Fruit fly (Drosophila melanogaster) whole organism, wandering third instar larva: ENCODE data around the gene Or67c.

ENCODE experiments used
- CG32264 ChIP-seq: fragments of 200-800 bp; sonication (Bioruptor generic); optimal IDR thresholded peaks from 2 replicates; lab custom pipeline; 2016; ENCODE audit warnings: missing biosample characterization, missing genetic modification characterization
- CG9705 ChIP-seq: fragments of 200-800 bp; sonication (Bioruptor generic); optimal IDR thresholded peaks from 2 replicates; lab custom pipeline; 2018; ENCODE audit warnings: missing biosample characterization, mild to moderate bottlenecking, missing genetic modification characterization
- CrebA ChIP-seq: fragments of 200-800 bp; sonication (Bioruptor generic); optimal IDR thresholded peaks from 2 replicates; lab custom pipeline; 2016; ENCODE audit warnings: missing biosample characterization, mild to moderate bottlenecking, missing genetic modification characterization, borderline replicate concordance
- Dfd ChIP-seq: fragments of >200 bp; optimal IDR thresholded peaks from 2 replicates; lab custom pipeline; 2017; ENCODE audit warnings: missing biosample characterization, missing genetic modification characterization
- Dif ChIP-seq: fragments of 200-275, 200-300 bp; sonication (Bioruptor generic); optimal IDR thresholded peaks from 2 replicates; lab custom pipeline; 2018; ENCODE audit warnings: missing biosample characterization, missing genetic modification characterization; ENCODE audit not compliant: partially characterized antibody
- GATAd ChIP-seq: sonication (Bioruptor generic); optimal IDR thresholded peaks from 2 replicates; lab custom pipeline; 2016; ENCODE audit warnings: missing biosample characterization, missing genetic modification characterization
- HLH106 ChIP-seq: fragments of 200-800 bp; optimal IDR thresholded peaks from 3 replicates; lab custom pipeline; 2019; ENCODE audit warnings: missing biosample characterization, mild to moderate bottlenecking, missing genetic modification characterization, moderate library complexity
- Hnf4 ChIP-seq: fragments of 200-800 bp; sonication (Bioruptor generic); optimal IDR thresholded peaks from 2 replicates; lab custom pipeline; 2016; ENCODE audit warnings: missing biosample characterization, mild to moderate bottlenecking, missing genetic modification characterization
- Hr78 ChIP-seq: fragments of >200 bp; optimal IDR thresholded peaks from 2 replicates; lab custom pipeline; 2017; ENCODE audit warnings: missing biosample characterization, missing genetic modification characterization
- Hr83 ChIP-seq: fragments of 200-300 bp; sonication (Bioruptor generic); optimal IDR thresholded peaks from 2 replicates; lab custom pipeline; 2016; ENCODE audit warnings: missing biosample characterization, mild to moderate bottlenecking, missing genetic modification characterization, moderate library complexity; ENCODE audit not compliant: poor library complexity, severe bottlenecking
- Jra ChIP-seq: sonication (Bioruptor generic); optimal IDR thresholded peaks from 2 replicates; lab custom pipeline; 2016; ENCODE audit warnings: missing biosample characterization, missing genetic modification characterization
- Mio ChIP-seq: sonication (Bioruptor generic); optimal IDR thresholded peaks from 2 replicates; lab custom pipeline; 2016; ENCODE audit warnings: missing biosample characterization, missing genetic modification characterization
- OdsH ChIP-seq: fragments of 200-800 bp; sonication (Bioruptor generic); optimal IDR thresholded peaks from 2 replicates; lab custom pipeline; 2016; ENCODE audit warnings: missing biosample characterization, mild to moderate bottlenecking, missing genetic modification characterization
- Rel ChIP-seq, 2 experiments: fragments of 200-800 bp; sonication (Bioruptor generic) in 1 of 2; optimal IDR thresholded peaks; 2 replicates in 1 of 2; 3 replicates in 1 of 2; lab custom pipeline; 2016 to 2019; ENCODE audit warnings: mild to moderate bottlenecking in 2 of 2, missing biosample characterization in 2 of 2, missing genetic modification characterization in 2 of 2, moderate library complexity in 1 of 2
- Vsx2 ChIP-seq: fragments of 200-300, 225-300 bp; sonication (Bioruptor generic); optimal IDR thresholded peaks from 2 replicates; lab custom pipeline; 2018; ENCODE audit warnings: missing biosample characterization, missing genetic modification characterization; ENCODE audit not compliant: partially characterized antibody
- br ChIP-seq: fragments of 200-800 bp; sonication (Bioruptor generic); optimal IDR thresholded peaks from 2 replicates; lab custom pipeline; 2016; ENCODE audit warnings: missing biosample characterization, missing genetic modification characterization
- brk ChIP-seq: fragments of 200-800 bp; sonication (Bioruptor generic); optimal IDR thresholded peaks from 2 replicates; lab custom pipeline; 2016; ENCODE audit warnings: missing biosample characterization, mild to moderate bottlenecking, missing genetic modification characterization
- dl ChIP-seq, 2 experiments: fragments of 175-275, 200-275 bp in 1 of 2; fragments of 200-275 bp in 1 of 2; sonication (Bioruptor generic); optimal IDR thresholded peaks; lab custom pipeline; 2018; ENCODE audit warnings: mild to moderate bottlenecking in 2 of 2, missing biosample characterization in 2 of 2, missing genetic modification characterization in 2 of 2, moderate library complexity in 2 of 2; ENCODE audit not compliant: partially characterized antibody in 2 of 2, insufficient read depth in 1 of 2
- dmrt93B ChIP-seq: fragments of 200-800 bp; sonication (Bioruptor generic); optimal IDR thresholded peaks from 2 replicates; lab custom pipeline; 2018; ENCODE audit warnings: missing biosample characterization, mild to moderate bottlenecking, missing genetic modification characterization
- dsf ChIP-seq: sonication (Bioruptor generic); optimal IDR thresholded peaks from 2 replicates; lab custom pipeline; 2016; ENCODE audit warnings: missing biosample characterization, missing genetic modification characterization, borderline replicate concordance
- ey ChIP-seq: fragments of 200-800 bp; sonication (Bioruptor generic); optimal IDR thresholded peaks from 2 replicates; lab custom pipeline; 2016; ENCODE audit warnings: missing biosample characterization, missing genetic modification characterization
- foxo ChIP-seq, 2 experiments: fragments of 200-800 bp; sonication (Bioruptor generic); optimal IDR thresholded peaks; 2 replicates in 1 of 2; 3 replicates in 1 of 2; lab custom pipeline; 2016 to 2017; ENCODE audit warnings: missing biosample characterization in 2 of 2, missing genetic modification characterization in 2 of 2
- h ChIP-seq: fragments of 200-800 bp; sonication (Bioruptor generic); optimal IDR thresholded peaks from 3 replicates; lab custom pipeline; 2016; ENCODE audit warnings: missing biosample characterization, mild to moderate bottlenecking, missing genetic modification characterization
- lola ChIP-seq: fragments of >200 bp; optimal IDR thresholded peaks from 2 replicates; lab custom pipeline; 2017; ENCODE audit warnings: missing biosample characterization, missing genetic modification characterization
- pan ChIP-seq: fragments of >200 bp; optimal IDR thresholded peaks from 2 replicates; lab custom pipeline; 2017
- psq ChIP-seq: fragments of 200-800 bp; sonication (Bioruptor generic); optimal IDR thresholded peaks from 3 replicates; lab custom pipeline; 2017; ENCODE audit warnings: missing biosample characterization, mild to moderate bottlenecking, missing genetic modification characterization, moderate library complexity
- rgr ChIP-seq: fragments of 200-800 bp; sonication (Bioruptor generic); optimal IDR thresholded peaks from 3 replicates; lab custom pipeline; 2016; ENCODE audit warnings: missing biosample characterization, mild to moderate bottlenecking, missing genetic modification characterization
- sage ChIP-seq: fragments of 200-800 bp; sonication (Bioruptor generic); optimal IDR thresholded peaks from 2 replicates; lab custom pipeline; 2016; ENCODE audit warnings: missing biosample characterization, mild to moderate bottlenecking, missing genetic modification characterization
- tai ChIP-seq: sonication (Bioruptor generic); optimal IDR thresholded peaks from 2 replicates; lab custom pipeline; 2016; ENCODE audit warnings: missing biosample characterization, missing genetic modification characterization
- usp ChIP-seq: fragments of >200 bp; optimal IDR thresholded peaks from 2 replicates; lab custom pipeline; 2017; ENCODE audit warnings: missing biosample characterization, missing genetic modification characterization
- woc ChIP-seq: sonication (Bioruptor generic); optimal IDR thresholded peaks from 2 replicates; lab custom pipeline; 2016; ENCODE audit warnings: missing biosample characterization, mild to moderate bottlenecking, missing genetic modification characterization

The Or67c gene

dm6 chr3L:10281802-10282201 is 37.3 kb upstream of the Or67c start:
- TF ChIP-seq psq (GFP tag; lab: Kevin White, UChicago): no peak
- no peak for TF ChIP-seq Hr83
- no peak for TF ChIP-seq Vsx2 (GFP tag; lab: Kevin White, UChicago)
- TF ChIP-seq Mio (GFP tag; lab: Kevin White, UChicago): no peak
- no peak for TF ChIP-seq woc (GFP tag; lab: Kevin White, UChicago)
- TF ChIP-seq Hr78 (GFP tag; lab: Kevin White, UChicago): no peak
- TF ChIP-seq foxo (GFP tag; optimal IDR thresholded peaks at IDR 0.05; lab: Kevin White, UChicago): no peak
- no peak for TF ChIP-seq Rel (GFP tag; optimal IDR thresholded peaks at IDR 0.05; lab: Kevin White, UChicago)
- no peak for TF ChIP-seq Rel (tag; optimal IDR thresholded peaks at IDR 0.05; lab: Kevin White, UChicago)
- TF ChIP-seq sage: no peak
- TF ChIP-seq Dfd (GFP tag; lab: Kevin White, UChicago): no peak
- no peak for TF ChIP-seq CG32264 (GFP tag; lab: Kevin White, UChicago)
- TF ChIP-seq dsf (GFP tag; lab: Kevin White, UChicago): no peak
- TF ChIP-seq ey: no peak
- no peak for TF ChIP-seq Jra (GFP tag; lab: Kevin White, UChicago)
- no peak for TF ChIP-seq pan (lab: Kevin White, UChicago)

- no peak for TF ChIP-seq psq (GFP tag; lab: Kevin White, UChicago)
- no peak for TF ChIP-seq lola (GFP tag; lab: Kevin White, UChicago)
- no peak for TF ChIP-seq GATAd (GFP tag; lab: Kevin White, UChicago)
- TF ChIP-seq Hnf4 (GFP tag; lab: Kevin White, UChicago): no peak
- TF ChIP-seq tai (GFP tag; lab: Kevin White, UChicago): no peak
- no peak for TF ChIP-seq rgr (GFP tag; lab: Kevin White, UChicago)
- no peak for TF ChIP-seq woc (GFP tag; lab: Kevin White, UChicago)
- TF ChIP-seq dl (GFP tag; optimal IDR thresholded peaks at IDR 0.05; lab: Kevin White, UChicago; ENCODE audit: insufficient read depth in 1 of 2, partially characterized antibody in 2 of 2): no peak
- no peak for TF ChIP-seq HLH106
- no peak for TF ChIP-seq CG32264 (GFP tag; lab: Kevin White, UChicago)
These were observed 35.0 kb upstream of the Or67c start for dm6 chr3L:10279498-10279897.

dm6 chr3L:10272904-10273303 is 28.4 kb upstream of the Or67c start, which contains the start of gene Or67d:
Gene Or67d (plus strand): TSS chr3L:10273204.
- TF ChIP-seq foxo (GFP tag; optimal IDR thresholded peaks at IDR 0.05; lab: Kevin White, UChicago): no peak
- TF ChIP-seq CG32264 (GFP tag; lab: Kevin White, UChicago): no peak
- TF ChIP-seq CG9705 (GFP tag; lab: Kevin White, UChicago): no peak
- TF ChIP-seq Jra (GFP tag; lab: Kevin White, UChicago): no peak
- TF ChIP-seq dl (GFP tag; optimal IDR thresholded peaks at IDR 0.05; lab: Kevin White, UChicago; ENCODE audit: insufficient read depth in 1 of 2, partially characterized antibody in 2 of 2): no peak
- no peak for TF ChIP-seq Hr78 (GFP tag; lab: Kevin White, UChicago)
- TF ChIP-seq Dif (GFP tag; lab: Kevin White, UChicago): no peak
- TF ChIP-seq CrebA: no peak
- no peak for TF ChIP-seq Hnf4 (GFP tag; lab: Kevin White, UChicago)
- no peak for TF ChIP-seq GATAd (GFP tag; lab: Kevin White, UChicago)
- TF ChIP-seq br (GFP tag; lab: Kevin White, UChicago): no peak
- no peak for TF ChIP-seq usp (GFP tag; lab: Kevin White, UChicago)
- TF ChIP-seq OdsH (GFP tag; lab: Kevin White, UChicago): no peak
- TF ChIP-seq dmrt93B: no peak
- no peak for TF ChIP-seq pan (lab: Kevin White, UChicago)
- no peak for TF ChIP-seq woc (GFP tag; lab: Kevin White, UChicago)
- TF ChIP-seq h (GFP tag; lab: Kevin White, UChicago): no peak

DNA sequence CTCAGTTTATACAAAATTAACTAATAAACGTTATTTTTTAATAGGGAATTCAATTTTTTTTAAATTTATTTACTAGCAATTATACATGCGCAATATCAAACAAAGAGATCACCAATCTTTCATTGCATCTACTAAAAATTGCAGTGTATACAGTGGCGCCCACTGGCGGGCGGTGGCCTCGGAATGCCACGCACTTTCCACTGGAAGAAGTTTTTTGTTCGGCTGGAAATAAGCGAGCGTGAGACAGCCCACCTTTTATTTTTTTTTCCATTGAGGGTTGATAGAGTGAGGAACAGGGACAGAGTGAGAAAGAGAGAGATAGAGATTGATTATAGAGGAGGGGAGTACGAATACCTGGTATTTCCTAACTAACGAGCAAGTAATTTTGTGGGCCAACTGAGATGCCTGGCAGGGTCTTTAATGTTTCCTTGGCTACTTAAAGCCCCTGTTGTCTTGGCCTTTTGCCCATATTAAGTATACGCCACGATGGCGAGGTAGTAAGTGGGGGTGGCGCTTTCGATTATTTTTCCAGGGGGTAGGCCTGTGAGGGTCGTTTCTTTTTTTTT is 27.2 kb upstream of the Or67c start:
- TF ChIP-seq brk (GFP tag; lab: Kevin White, UChicago) (no peak), psq (GFP tag; lab: Kevin White, UChicago) (no peak), lola (GFP tag; lab: Kevin White, UChicago) (no peak)
